Fruit fly (Drosophila melanogaster) whole organism, embryonic: ENCODE measurements around the gene cwo.

Experiments used
- Ada2b ChIP-seq: fragments of 200-800 bp; sonication (Bioruptor generic); IDR thresholded peaks from 2 replicates; pipeline ENCODE4 v1.3.6; 2022; ENCODE audit warnings: missing biosample characterization, missing genetic modification characterization
- CG10543 ChIP-seq: fragments of 200-800 bp; sonication (Bioruptor generic); optimal IDR thresholded peaks from 3 replicates; lab custom pipeline; 2017; ENCODE audit warnings: missing biosample characterization, mild to moderate bottlenecking, missing genetic modification characterization, moderate library complexity
- CG11085 ChIP-seq: fragments of 200-800 bp; sonication (Bioruptor generic); IDR thresholded peaks from 2 replicates; pipeline ENCODE4 v1.3.6; 2022; ENCODE audit warnings: missing biosample characterization, missing genetic modification characterization
- CG12299 ChIP-seq: fragments of 200-800 bp; sonication (Bioruptor generic); optimal IDR thresholded peaks from 2 replicates; lab custom pipeline; 2018; ENCODE audit warnings: missing biosample characterization, mild to moderate bottlenecking, missing genetic modification characterization
- CG15269 ChIP-seq: fragments of 200-800 bp; sonication (Bioruptor generic); optimal IDR thresholded peaks from 2 replicates; lab custom pipeline; 2018; ENCODE audit warnings: missing biosample characterization, mild to moderate bottlenecking, missing genetic modification characterization, moderate library complexity
- CG15601 ChIP-seq: fragments of 200-800 bp; sonication (Bioruptor generic); optimal IDR thresholded peaks from 3 replicates; lab custom pipeline; 2019; ENCODE audit warnings: missing biosample characterization, mild to moderate bottlenecking, missing genetic modification characterization, moderate library complexity
- CG17359 ChIP-seq: fragments of 200-800 bp; sonication (Bioruptor generic); optimal IDR thresholded peaks from 3 replicates; lab custom pipeline; 2018; ENCODE audit warnings: missing biosample characterization, mild to moderate bottlenecking, missing genetic modification characterization, moderate library complexity
- CG17802 ChIP-seq: fragments of 200-800 bp; sonication (Bioruptor generic); optimal IDR thresholded peaks from 2 replicates; lab custom pipeline; 2018; ENCODE audit warnings: missing biosample characterization, mild to moderate bottlenecking, missing genetic modification characterization, moderate library complexity
- CG18619 ChIP-seq: fragments of 200-800 bp; sonication (Bioruptor generic); optimal IDR thresholded peaks from 3 replicates; lab custom pipeline; 2017; ENCODE audit warnings: missing biosample characterization, mild to moderate bottlenecking, missing genetic modification characterization
- CG2712 ChIP-seq: fragments of 200-800 bp; optimal IDR thresholded peaks from 3 replicates; lab custom pipeline; 2019; ENCODE audit warnings: missing biosample characterization, mild to moderate bottlenecking, missing genetic modification characterization, moderate library complexity
- CG3065 ChIP-seq: fragments of 200-800 bp; sonication (Bioruptor generic); optimal IDR thresholded peaks from 2 replicates; lab custom pipeline; 2016; ENCODE audit warnings: missing biosample characterization, missing genetic modification characterization
- CG32767 ChIP-seq: fragments of 200-800 bp; sonication (Bioruptor generic); IDR thresholded peaks from 2 replicates; pipeline ENCODE4 v1.3.6; 2022; ENCODE audit warnings: missing biosample characterization, missing genetic modification characterization
- CG34224 ChIP-seq: fragments of 200-800 bp; sonication (Bioruptor generic); IDR thresholded peaks from 3 replicates; pipeline ENCODE4 v1.3.6; 2022; ENCODE audit warnings: missing biosample characterization, missing genetic modification characterization; ENCODE audit not compliant: partially characterized antibody
- CG3838 ChIP-seq: fragments of 200-800 bp; sonication (Bioruptor generic); optimal IDR thresholded peaks from 3 replicates; lab custom pipeline; 2016; ENCODE audit warnings: missing biosample characterization, missing genetic modification characterization
- CG43689 ChIP-seq: fragments of 200-800 bp; sonication (Bioruptor generic); IDR thresholded peaks from 2 replicates; pipeline ENCODE4 v1.3.6; 2022; ENCODE audit warnings: missing biosample characterization, missing genetic modification characterization
- CG4617 ChIP-seq: fragments of 200-800 bp; sonication (Bioruptor generic); optimal IDR thresholded peaks from 3 replicates; lab custom pipeline; 2016; ENCODE audit warnings: missing biosample characterization, missing genetic modification characterization, borderline replicate concordance
- CG4730 ChIP-seq: fragments of 200-800 bp; sonication (Bioruptor generic); IDR thresholded peaks from 2 replicates; pipeline ENCODE4 v1.3.6; 2022; ENCODE audit warnings: missing biosample characterization, missing genetic modification characterization
- CG5245 ChIP-seq: fragments of 200-800 bp; sonication (Bioruptor generic); optimal IDR thresholded peaks from 3 replicates; lab custom pipeline; 2016; ENCODE audit warnings: missing biosample characterization, missing genetic modification characterization
- CG7928 ChIP-seq: fragments of 200-800 bp; sonication (Bioruptor generic); optimal IDR thresholded peaks from 2 replicates; lab custom pipeline; 2017; ENCODE audit warnings: missing biosample characterization, mild to moderate bottlenecking, missing genetic modification characterization
- CG7987 ChIP-seq: fragments of 200-800 bp; sonication (Bioruptor generic); optimal IDR thresholded peaks from 2 replicates; lab custom pipeline; 2018; ENCODE audit warnings: missing biosample characterization, mild to moderate bottlenecking, missing genetic modification characterization, moderate library complexity
- CG9817 ChIP-seq: fragments of 200-800 bp; sonication (Bioruptor generic); optimal IDR thresholded peaks from 2 replicates; lab custom pipeline; 2018; ENCODE audit warnings: missing biosample characterization, mild to moderate bottlenecking, missing genetic modification characterization, moderate library complexity
- D ChIP-seq, 2 experiments: fragments of 200-800 bp in 1 of 2; fragments of >200 bp in 1 of 2; sonication (Bioruptor generic) in 1 of 2; optimal IDR thresholded peaks; 2 replicates in 1 of 2; 3 replicates in 1 of 2; lab custom pipeline; 2017; ENCODE audit warnings: mild to moderate bottlenecking in 1 of 2, missing biosample characterization in 1 of 2, missing genetic modification characterization in 1 of 2, missing genetic modification reagents in 1 of 2
- D19B ChIP-seq: fragments of 200-800 bp; sonication (Bioruptor generic); optimal IDR thresholded peaks from 2 replicates; lab custom pipeline; 2017; ENCODE audit warnings: missing biosample characterization, mild to moderate bottlenecking, missing genetic modification characterization
- Dip3 ChIP-seq: fragments of 200-800 bp; sonication (Bioruptor generic); optimal IDR thresholded peaks from 3 replicates; lab custom pipeline; 2016; ENCODE audit warnings: missing biosample characterization, missing genetic modification characterization
- HHEX ChIP-seq: fragments of 200-800 bp; sonication (Bioruptor generic); optimal IDR thresholded peaks from 3 replicates; lab custom pipeline; 2017; ENCODE audit warnings: missing biosample characterization, mild to moderate bottlenecking, missing genetic modification characterization, missing genetic modification reagents
- HLH4C ChIP-seq: fragments of 200-800 bp; sonication (Bioruptor generic); IDR thresholded peaks from 3 replicates; pipeline ENCODE4 v1.3.6; 2022; ENCODE audit warnings: missing biosample characterization, missing genetic modification characterization; ENCODE audit not compliant: partially characterized antibody
- Hr3 ChIP-seq: fragments of 200-800 bp; sonication (Bioruptor generic); optimal IDR thresholded peaks from 3 replicates; lab custom pipeline; 2016; ENCODE audit warnings: missing biosample characterization, missing genetic modification characterization
- Lim3 ChIP-seq: fragments of 200-800 bp; sonication (Bioruptor generic); IDR thresholded peaks from 2 replicates; pipeline ENCODE4 v1.3.6; 2022; ENCODE audit warnings: missing biosample characterization, missing genetic modification characterization
- Med ChIP-seq: fragments of 200-800 bp; sonication (Bioruptor generic); peaks from one replicate; lab custom pipeline; 2016; ENCODE audit warnings: missing biosample characterization, missing genetic modification characterization, mild to moderate bottlenecking, inconsistent platforms, moderate library complexity
- NFAT ChIP-seq: fragments of 200-800 bp; sonication (Bioruptor generic); IDR thresholded peaks from 2 replicates; pipeline ENCODE4 v1.3.6; 2022; ENCODE audit warnings: missing biosample characterization, missing genetic modification characterization
- PHDP ChIP-seq: fragments of 200-800 bp; sonication (Bioruptor generic); optimal IDR thresholded peaks from 3 replicates; lab custom pipeline; 2018; ENCODE audit warnings: missing biosample characterization, mild to moderate bottlenecking, missing genetic modification characterization, moderate library complexity
- Pdp1 ChIP-seq, 2 experiments: fragments of 200-800 bp; sonication (Bioruptor generic); optimal IDR thresholded peaks; 3 replicates each; lab custom pipeline; 2016; ENCODE audit warnings: missing biosample characterization in 2 of 2, missing genetic modification characterization in 2 of 2, mild to moderate bottlenecking in 1 of 2, moderate library complexity in 1 of 2
- Rfx ChIP-seq: fragments of 200-800 bp; sonication (Bioruptor generic); IDR thresholded peaks from 2 replicates; pipeline ENCODE4 v1.3.6; 2022; ENCODE audit warnings: missing biosample characterization, missing genetic modification characterization
- Rx ChIP-seq: fragments of 200-800 bp; sonication (Bioruptor generic); IDR thresholded peaks from 2 replicates; pipeline ENCODE4 v1.3.6; 2022; ENCODE audit warnings: missing biosample characterization, missing genetic modification characterization
- Xrp1 ChIP-seq: fragments of 200-800 bp; sonication (Bioruptor generic); IDR thresholded peaks from 2 replicates; pipeline ENCODE4 v1.3.6; 2022; ENCODE audit warnings: missing biosample characterization, missing genetic modification characterization
- bsh ChIP-seq, 2 experiments: fragments of 200-800 bp; sonication (Bioruptor generic); optimal IDR thresholded peaks; 2 replicates each; lab custom pipeline; 2017 to 2018; ENCODE audit warnings: mild to moderate bottlenecking in 2 of 2, missing biosample characterization in 2 of 2, missing genetic modification characterization in 2 of 2, moderate library complexity in 1 of 2
- chif ChIP-seq, 2 experiments: fragments of 200-800 bp; sonication (Bioruptor generic); optimal IDR thresholded peaks; 3 replicates each; lab custom pipeline; 2016; ENCODE audit warnings: missing biosample characterization in 2 of 2, missing genetic modification characterization in 2 of 2
- crc ChIP-seq: fragments of 200-800 bp; sonication (Bioruptor generic); optimal IDR thresholded peaks from 2 replicates; lab custom pipeline; 2016; ENCODE audit warnings: missing biosample characterization, missing genetic modification characterization
- disco-r ChIP-seq: fragments of 200-800 bp; sonication (Bioruptor generic); optimal IDR thresholded peaks from 2 replicates; lab custom pipeline; 2016; ENCODE audit warnings: missing biosample characterization, missing genetic modification characterization
- dmrt99B ChIP-seq: fragments of 200-800 bp; sonication (Bioruptor generic); optimal IDR thresholded peaks from 2 replicates; lab custom pipeline; 2018; ENCODE audit warnings: missing biosample characterization, mild to moderate bottlenecking, missing genetic modification characterization, moderate library complexity
- eve ChIP-seq, 2 experiments: fragments of >200 bp; optimal IDR thresholded peaks; 2 replicates each; lab custom pipeline; 2017; ENCODE audit warnings: missing biosample characterization in 2 of 2, missing genetic modification characterization in 2 of 2
- fd3F ChIP-seq: fragments of 200-800 bp; sonication (Bioruptor generic); optimal IDR thresholded peaks from 2 replicates; lab custom pipeline; 2018; ENCODE audit warnings: missing biosample characterization, mild to moderate bottlenecking, missing genetic modification characterization, moderate library complexity
- gsb ChIP-seq: fragments of 200-800 bp; sonication (Bioruptor generic); IDR thresholded peaks from 2 replicates; pipeline ENCODE4 v1.3.6; 2022; ENCODE audit warnings: missing biosample characterization, missing genetic modification characterization
- row ChIP-seq: fragments of 200-800 bp; sonication (Bioruptor generic); IDR thresholded peaks from 3 replicates; pipeline ENCODE4 v1.3.6; 2022; ENCODE audit warnings: missing biosample characterization, missing genetic modification characterization
- sna ChIP-seq: fragments of 200-800 bp; sonication (Bioruptor generic); IDR thresholded peaks from 2 replicates; pipeline ENCODE4 v1.3.6; 2022; ENCODE audit warnings: missing biosample characterization, missing genetic modification characterization; ENCODE audit not compliant: partially characterized antibody
- ssp ChIP-seq: fragments of 200-800 bp; sonication (Bioruptor generic); IDR thresholded peaks from 2 replicates; pipeline ENCODE4 v1.3.6; 2022; ENCODE audit warnings: missing biosample characterization, missing genetic modification characterization
- stc ChIP-seq: fragments of 200-800 bp; sonication (Bioruptor generic); IDR thresholded peaks from 2 replicates; pipeline ENCODE4 v1.3.6; 2022; ENCODE audit warnings: missing biosample characterization, missing genetic modification characterization
- sug ChIP-seq: fragments of 200-800 bp; optimal IDR thresholded peaks from 2 replicates; lab custom pipeline; 2019; ENCODE audit warnings: missing biosample characterization, mild to moderate bottlenecking, missing genetic modification characterization, moderate library complexity

cwo gene

dm6 chr3R:10393654-10394367, 5.8 kb downstream of the cwo start (continued):
- TF ChIP-seq Hr3 (GFP tag; lab: Kevin White, UChicago) (peak; percentile 85), PHDP (tag; lab: Kevin White, UChicago) (peak; percentile 91), CG9817 (tag; lab: Kevin White, UChicago) (peak; percentile 82), Pdp1 (GFP tag; optimal IDR thresholded peaks at IDR 0.05; lab: Kevin White, UChicago) (peak; percentile 56 to 94), CG7928 (GFP tag; lab: Kevin White, UChicago) (peak; percentile 5), bsh (GFP tag; optimal IDR thresholded peaks at IDR 0.05; lab: Kevin White, UChicago) (peak in 1 of 2 experiments; percentile 83), CG4617 (peak; percentile 28), Rx (GFP tag; lab: Robert Waterston, UW) (peak; percentile 68), CG11085 (GFP tag; lab: Robert Waterston, UW) (peak; percentile 54; the same call in 1 of the 2 replicates), Rfx (GFP tag; lab: Robert Waterston, UW) (peak; percentile 97), CG15601 (peak; percentile 56), CG3838 (peak; percentile 71), CG2712 (peak; percentile 83), Xrp1 (GFP tag; lab: Robert Waterston, UW) (peak; percentile 80; the same call in 1 of the 2 replicates), fd3F (GFP tag; lab: Kevin White, UChicago) (peak; percentile 87), sug (peak; percentile 93), Dip3 (peak; percentile 45), HLH4C (GFP tag; lab: Robert Waterston, UW) (no peak), Ada2b (GFP tag; lab: Robert Waterston, UW) (peak; percentile 94), CG34224 (GFP tag; lab: Robert Waterston, UW) (no peak), NFAT (GFP tag; lab: Robert Waterston, UW) (peak; percentile 69), CG12299 (peak; percentile 64), CG3065 (GFP tag; lab: Kevin White, UChicago) (no peak), CG5245 (GFP tag; lab: Kevin White, UChicago) (peak; percentile 55), dmrt99B (peak; percentile 87), CG17802 (no peak), Lim3 (GFP tag; lab: Robert Waterston, UW) (peak; percentile 63; the same call in 1 of the 2 replicates), CG43689 (GFP tag; lab: Robert Waterston, UW) (peak; percentile 61; the same call in 1 of the 2 replicates), Med (GFP tag; lab: Kevin White, UChicago) (peak; percentile 93), CG17359 (peak; percentile 87), CG18619 (GFP tag; lab: Kevin White, UChicago) (peak; percentile 75), D (optimal IDR thresholded peaks at IDR 0.05; lab: Kevin White, UChicago) (no peak), D (GFP tag; optimal IDR thresholded peaks at IDR 0.05; lab: Kevin White, UChicago) (peak; percentile 45), crc (GFP tag; lab: Kevin White, UChicago) (peak; percentile 60), gsb (GFP tag; lab: Robert Waterston, UW) (peak; percentile 77), stc (GFP tag; lab: Robert Waterston, UW) (peak; percentile 88), CG15269 (tag; lab: Kevin White, UChicago) (peak; percentile 94), row (GFP tag; lab: Robert Waterston, UW) (peak; percentile 93), sna (no peak), CG10543 (peak; percentile 84), ssp (peak; percentile 66; the same call in 1 of the 2 replicates), disco-r (GFP tag; lab: Kevin White, UChicago) (peak; percentile 65), CG32767 (GFP tag; lab: Robert Waterston, UW) (peak; percentile 89), CG4730 (GFP tag; lab: Robert Waterston, UW) (peak; percentile 75), HHEX (GFP tag; lab: Kevin White, UChicago) (peak; percentile 66), eve (GFP tag; optimal IDR thresholded peaks at IDR 0.05; lab: Kevin White, UChicago) (peak in 1 of 2 experiments; percentile 78), chif (GFP tag; optimal IDR thresholded peaks at IDR 0.05; lab: Kevin White, UChicago) (peak; percentile 68 to 80), CG7987 (GFP tag; lab: Kevin White, UChicago) (no peak), D19B (GFP tag; lab: Kevin White, UChicago) (peak; percentile 30)
